Fruit fly (Drosophila melanogaster): Measurements from ENCODE around the gene Plp.

The Plp gene

dm6 chr3L:15123736-15124135 lies 29.2 kb upstream of the Plp start:
- no peak for TF ChIP-seq CG8478 (optimal IDR thresholded peaks at IDR 0.05)
- TF ChIP-seq CTCF (optimal IDR thresholded peaks at IDR 0.05): no peak

dm6 chr3L:15121272-15121671 lies 26.7 kb upstream of the Plp start, which contains the start of gene CG32847:
Gene CG32847, plus strand, starts transcription at chr3L:15121572.
- no peak for TF ChIP-seq CG8478 (optimal IDR thresholded peaks at IDR 0.05)
- TF ChIP-seq CTCF (optimal IDR thresholded peaks at IDR 0.05): no peak

- TF ChIP-seq CTCF (optimal IDR thresholded peaks at IDR 0.05): no peak
- TF ChIP-seq CG8478 (optimal IDR thresholded peaks at IDR 0.05): no peak
Measured at dm6 chr3L:15116536-15116935, 22.0 kb upstream of the Plp start, which contains the start of gene Cep135. Gene Cep135, plus strand, starts transcription at chr3L:15116737.

dm6 chr3L:15113257-15113656 lies 18.7 kb upstream of the Plp start, which contains the start of gene CG13458:
Gene CG13458, plus strand, starts transcription at chr3L:15113557.
- TF ChIP-seq CTCF (optimal IDR thresholded peaks at IDR 0.05) (no peak), CG8478 (optimal IDR thresholded peaks at IDR 0.05) (no peak)

- TF ChIP-seq CG8478 (optimal IDR thresholded peaks at IDR 0.05) (no peak), CTCF (optimal IDR thresholded peaks at IDR 0.05) (no peak)
Measured at dm6 chr3L:15108948-15109347, 14.4 kb upstream of the Plp start.

dm6 chr3L:15108524-15108923 lies 14.0 kb upstream of the Plp start:
- TF ChIP-seq CG8478 (optimal IDR thresholded peaks at IDR 0.05): no peak
- no peak for TF ChIP-seq CTCF (optimal IDR thresholded peaks at IDR 0.05)

dm6 chr3L:15107776-15108379 lies 13.4 kb upstream of the Plp start:
- TF ChIP-seq CTCF (optimal IDR thresholded peaks at IDR 0.05): no peak
- TF ChIP-seq CG8478 (optimal IDR thresholded peaks at IDR 0.05): no peak

- TF ChIP-seq CG8478 (optimal IDR thresholded peaks at IDR 0.05) (no peak), CTCF (optimal IDR thresholded peaks at IDR 0.05) (no peak)
Measured at dm6 chr3L:15107158-15107775, 12.7 kb upstream of the Plp start.

dm6 chr3L:15105566-15106207 lies 11.2 kb upstream of the Plp start, which contains the start of gene CG45071:
Gene CG45071, plus strand, starts transcription at chr3L:15105882.
- no peak for TF ChIP-seq CTCF (optimal IDR thresholded peaks at IDR 0.05)

- no peak for TF ChIP-seq CTCF (optimal IDR thresholded peaks at IDR 0.05)
- TF ChIP-seq CG8478 (optimal IDR thresholded peaks at IDR 0.05): no peak
Measured at dm6 chr3L:15104849-15105555, 10.5 kb upstream of the Plp start.

- no peak for TF ChIP-seq CG8478 (optimal IDR thresholded peaks at IDR 0.05)
- no peak for TF ChIP-seq CTCF (optimal IDR thresholded peaks at IDR 0.05)
Measured at dm6 chr3L:15103988-15104848, 9.7 kb upstream of the Plp start.

- TF ChIP-seq CTCF (optimal IDR thresholded peaks at IDR 0.05): no peak
- no peak for TF ChIP-seq CG8478 (optimal IDR thresholded peaks at IDR 0.05)
Measured at dm6 chr3L:15102669-15103309, 8.3 kb upstream of the Plp start.

- TF ChIP-seq CTCF (optimal IDR thresholded peaks at IDR 0.05) (no peak), CG8478 (optimal IDR thresholded peaks at IDR 0.05) (no peak)
Measured at dm6 chr3L:15101639-15102413, 7.3 kb upstream of the Plp start.
